Fruit fly (Drosophila melanogaster): ENCODE data around the gene CG4598.

The CG4598 gene

dm6 chr2L:9937908-9938307 lies 19.5 kb downstream of the CG4598 start, which contains the start of gene Arglu1 (continued):
- TF ChIP-seq stwl (tag; optimal IDR thresholded peaks at IDR 0.05) (peak; percentile 52), CG4617 (GFP tag; optimal IDR thresholded peaks at IDR 0.05; ENCODE audit: borderline replicate concordance) (peak; percentile 87), CG13624 (GFP tag; optimal IDR thresholded peaks at IDR 0.05) (peak; percentile 26), Trl (optimal IDR thresholded peaks at IDR 0.05) (no peak), Trl (GFP tag; optimal IDR thresholded peaks at IDR 0.05) (peak; percentile 23), Lpt (GFP tag; optimal IDR thresholded peaks at IDR 0.05) (no peak), YL-1 (GFP tag; optimal IDR thresholded peaks at IDR 0.05) (peak; percentile 55), CHES-1-like (GFP tag; optimal IDR thresholded peaks at IDR 0.05) (peak; percentile 39), D19B (GFP tag; optimal IDR thresholded peaks at IDR 0.05) (no peak), slbo (GFP tag; IDR thresholded peaks at IDR 0.05) (peak; percentile 36; the same call in 1 of the 2 replicates), MESR4 (GFP tag; optimal IDR thresholded peaks at IDR 0.05) (peak; percentile 85), CG34422 (GFP tag; IDR thresholded peaks at IDR 0.05) (peak; percentile 64; the same call in 1 of the 3 replicates), CG6254 (GFP tag; optimal IDR thresholded peaks at IDR 0.05) (no peak), Dref (GFP tag; IDR thresholded peaks at IDR 0.05) (0 out of 2 replicates have a peak, but pooled peaks have one; percentile 34), zfh2 (GFP tag; optimal IDR thresholded peaks at IDR 0.05) (peak; percentile 58), sc (optimal IDR thresholded peaks at IDR 0.05) (no peak), sc (GFP tag; optimal IDR thresholded peaks at IDR 0.05) (no peak), tin (GFP tag; optimal IDR thresholded peaks at IDR 0.05) (peak; percentile 22), Pdp1 (GFP tag; optimal IDR thresholded peaks at IDR 0.05) (peak in 1 of 2 experiments; percentile 81), gfzf (GFP tag; optimal IDR thresholded peaks at IDR 0.05) (peak; percentile 67), CG6854 (GFP tag; optimal IDR thresholded peaks at IDR 0.05) (no peak), corto (GFP tag; optimal IDR thresholded peaks at IDR 0.05) (no peak), MBD-R2 (GFP tag; IDR thresholded peaks at IDR 0.05) (peak; percentile 88), Drgx (GFP tag; IDR thresholded peaks at IDR 0.05) (0 out of 2 replicates have a peak, but pooled peaks have one; percentile 14), CG3847 (GFP tag; IDR thresholded peaks at IDR 0.05) (0 out of 2 replicates have a peak, but pooled peaks have one; percentile 32), trem (tag; optimal IDR thresholded peaks at IDR 0.05) (peak; percentile 8), CG2116 (GFP tag; optimal IDR thresholded peaks at IDR 0.05) (peak; percentile 0), Med (GFP tag) (peak; percentile 88), ems (GFP tag; optimal IDR thresholded peaks at IDR 0.05) (peak; percentile 28), CG10543 (GFP tag; optimal IDR thresholded peaks at IDR 0.05) (no peak), Ets97D (GFP tag; optimal IDR thresholded peaks at IDR 0.05) (peak; percentile 37), gro (GFP tag; optimal IDR thresholded peaks at IDR 0.05) (peak; percentile 20), CG17385 (GFP tag; optimal IDR thresholded peaks at IDR 0.05) (no peak), pzg (GFP tag; optimal IDR thresholded peaks at IDR 0.05) (peak; percentile 60), Sry-δ (GFP tag; optimal IDR thresholded peaks at IDR 0.05) (peak; percentile 2), CG11696 (GFP tag; IDR thresholded peaks at IDR 0.05) (no peak), CG3995 (GFP tag; optimal IDR thresholded peaks at IDR 0.05) (peak; percentile 1)

- TF ChIP-seq sob (GFP tag; IDR thresholded peaks at IDR 0.05) (peak; percentile 87), CG5245 (GFP tag; optimal IDR thresholded peaks at IDR 0.05) (peak; percentile 17), pzg (GFP tag; optimal IDR thresholded peaks at IDR 0.05) (peak; percentile 79), CG17912 (GFP tag; optimal IDR thresholded peaks at IDR 0.05) (peak; percentile 56), lbe (GFP tag; optimal IDR thresholded peaks at IDR 0.05) (peak; percentile 21), CG1024 (GFP tag; IDR thresholded peaks at IDR 0.05) (0 out of 2 replicates have a peak, but pooled peaks have one; percentile 6), Dp (GFP tag; optimal IDR thresholded peaks at IDR 0.05) (peak; percentile 17), pho (GFP tag; optimal IDR thresholded peaks at IDR 0.05) (peak; percentile 38), Max (GFP tag; optimal IDR thresholded peaks at IDR 0.05) (peak; percentile 46), CG9932 (GFP tag; IDR thresholded peaks at IDR 0.05) (peak; percentile 85), CG17385 (GFP tag; optimal IDR thresholded peaks at IDR 0.05) (peak; percentile 56), ewg (GFP tag; optimal IDR thresholded peaks at IDR 0.05) (peak; percentile 0), CG11247 (GFP tag; IDR thresholded peaks at IDR 0.05) (peak; percentile 21; the same call in 1 of the 2 replicates), CG12219 (GFP tag; optimal IDR thresholded peaks at IDR 0.05) (peak; percentile 13), lilli (GFP tag; optimal IDR thresholded peaks at IDR 0.05) (peak; percentile 51), CG31388 (GFP tag; optimal IDR thresholded peaks at IDR 0.05) (no peak), CG4424 (GFP tag; optimal IDR thresholded peaks at IDR 0.05) (peak; percentile 2)
These were observed 20.3 kb downstream of the CG4598 start, which contains the start of the genes Datp and CG4619 for dm6 chr2L:9938631-9939256. Gene Datp (minus strand): TSS chr2L:9938790. Gene CG4619 (plus strand): TSS chr2L:9938863.

Measured in whole organism, embryonic.